Fruit fly (Drosophila melanogaster) whole organism, embryonic: ENCODE measurements around the gene CG10984.

Experiments used
- ATbp ChIP-seq: fragments of 200-800 bp; sonication (Bioruptor generic); optimal IDR thresholded peaks from 2 replicates; lab custom pipeline; 2017; ENCODE audit warnings: missing biosample characterization, mild to moderate bottlenecking, missing genetic modification characterization, missing genetic modification reagents
- Aef1 ChIP-seq: fragments of 200-800 bp; sonication (Bioruptor generic); IDR thresholded peaks from 3 replicates; pipeline ENCODE4 v1.3.6; 2022; ENCODE audit warnings: missing biosample characterization, missing genetic modification characterization
- Atf6 ChIP-seq: fragments of 200-800 bp; sonication (Bioruptor generic); IDR thresholded peaks from 2 replicates; pipeline ENCODE4 v1.3.6; 2022; ENCODE audit warnings: missing biosample characterization, missing genetic modification characterization
- BtbVII ChIP-seq: fragments of 200-800 bp; sonication (Bioruptor generic); optimal IDR thresholded peaks from 3 replicates; lab custom pipeline; 2017; ENCODE audit warnings: missing biosample characterization, mild to moderate bottlenecking, missing genetic modification characterization
- CG1233 ChIP-seq: fragments of 200-800 bp; sonication (Bioruptor generic); optimal IDR thresholded peaks from 4 replicates; lab custom pipeline; 2018; ENCODE audit warnings: missing biosample characterization, mild to moderate bottlenecking, missing genetic modification characterization
- CG12744 ChIP-seq: fragments of 200-800 bp; sonication (Bioruptor generic); optimal IDR thresholded peaks from 2 replicates; lab custom pipeline; 2016; ENCODE audit warnings: missing biosample characterization, missing genetic modification characterization
- CG12769 ChIP-seq: fragments of 200-800 bp; sonication (Bioruptor generic); optimal IDR thresholded peaks from 2 replicates; lab custom pipeline; 2019; ENCODE audit warnings: missing biosample characterization, mild to moderate bottlenecking, missing genetic modification characterization, moderate library complexity
- CG13296 ChIP-seq: fragments of 200-800 bp; sonication (Bioruptor generic); optimal IDR thresholded peaks from 3 replicates; lab custom pipeline; 2018; ENCODE audit warnings: missing biosample characterization, mild to moderate bottlenecking, missing genetic modification characterization
- CG13894 ChIP-seq: fragments of 200-800 bp; sonication (Bioruptor generic); optimal IDR thresholded peaks from 3 replicates; lab custom pipeline; 2018; ENCODE audit warnings: missing biosample characterization, mild to moderate bottlenecking, missing genetic modification characterization, moderate library complexity
- CG14014 ChIP-seq: fragments of 200-800 bp; sonication (Bioruptor generic); IDR thresholded peaks from 2 replicates; pipeline ENCODE4 v1.3.6; 2022; ENCODE audit warnings: missing biosample characterization, missing genetic modification characterization
- CG15269 ChIP-seq: fragments of 200-800 bp; sonication (Bioruptor generic); optimal IDR thresholded peaks from 2 replicates; lab custom pipeline; 2018; ENCODE audit warnings: missing biosample characterization, mild to moderate bottlenecking, missing genetic modification characterization, moderate library complexity
- CG15514 ChIP-seq: fragments of 200-800 bp; sonication (Bioruptor generic); optimal IDR thresholded peaks from 3 replicates; lab custom pipeline; 2017; ENCODE audit warnings: missing biosample characterization, missing genetic modification characterization, mild to moderate bottlenecking, moderate library complexity, missing genetic modification reagents
- CG15601 ChIP-seq: fragments of 200-800 bp; sonication (Bioruptor generic); optimal IDR thresholded peaks from 3 replicates; lab custom pipeline; 2019; ENCODE audit warnings: missing biosample characterization, mild to moderate bottlenecking, missing genetic modification characterization, moderate library complexity
- CG17359 ChIP-seq: fragments of 200-800 bp; sonication (Bioruptor generic); optimal IDR thresholded peaks from 3 replicates; lab custom pipeline; 2018; ENCODE audit warnings: missing biosample characterization, mild to moderate bottlenecking, missing genetic modification characterization, moderate library complexity
- CG1792 ChIP-seq: fragments of 200-800 bp; sonication (Bioruptor generic); optimal IDR thresholded peaks from 2 replicates; lab custom pipeline; 2016; ENCODE audit warnings: missing biosample characterization, missing genetic modification characterization
- CG2678 ChIP-seq: fragments of 200-800 bp; sonication (Bioruptor generic); optimal IDR thresholded peaks from 3 replicates; lab custom pipeline; 2019; ENCODE audit warnings: missing biosample characterization, mild to moderate bottlenecking, missing genetic modification characterization, moderate library complexity
- CG32767 ChIP-seq: fragments of 200-800 bp; sonication (Bioruptor generic); IDR thresholded peaks from 2 replicates; pipeline ENCODE4 v1.3.6; 2022; ENCODE audit warnings: missing biosample characterization, missing genetic modification characterization
- CG3281 ChIP-seq: fragments of 200-800 bp; sonication (Bioruptor generic); optimal IDR thresholded peaks from 3 replicates; lab custom pipeline; 2017; ENCODE audit warnings: missing biosample characterization, mild to moderate bottlenecking, missing genetic modification characterization
- CG4360 ChIP-seq: fragments of 200-800 bp; sonication (Bioruptor generic); IDR thresholded peaks from 2 replicates; pipeline ENCODE4 v1.3.6; 2022; ENCODE audit warnings: missing biosample characterization, missing genetic modification characterization
- CG8290 ChIP-seq, 3 experiments: fragments of 200-800 bp; sonication (Bioruptor generic); optimal IDR thresholded peaks; 2 replicates each; lab custom pipeline; 2016 to 2019; ENCODE audit warnings: missing biosample characterization in 3 of 3, missing genetic modification characterization in 3 of 3, mild to moderate bottlenecking in 2 of 3, moderate library complexity in 1 of 3
- CG8765 ChIP-seq: fragments of 200-800 bp; sonication (Bioruptor generic); IDR thresholded peaks from 2 replicates; pipeline ENCODE4 v1.3.6; 2022; ENCODE audit warnings: missing biosample characterization, missing genetic modification characterization
- CHES-1-like ChIP-seq: fragments of 200-800 bp; sonication (Bioruptor generic); optimal IDR thresholded peaks from 2 replicates; lab custom pipeline; 2016; ENCODE audit warnings: missing biosample characterization, missing genetic modification characterization
- Dip3 ChIP-seq: fragments of 200-800 bp; sonication (Bioruptor generic); optimal IDR thresholded peaks from 3 replicates; lab custom pipeline; 2016; ENCODE audit warnings: missing biosample characterization, missing genetic modification characterization
- GATAe ChIP-seq: fragments of 200-800 bp; sonication (Bioruptor generic); conservative IDR thresholded peaks from 2 replicates; pipeline ENCODE4 v1.3.6; 2022; ENCODE audit warnings: missing biosample characterization, missing genetic modification characterization
- Hmr ChIP-seq: fragments of 200-800 bp; sonication (Bioruptor generic); optimal IDR thresholded peaks from 3 replicates; lab custom pipeline; 2017; ENCODE audit warnings: mild to moderate bottlenecking, missing biosample characterization, missing genetic modification reagents, missing genetic modification characterization
- Med ChIP-seq: fragments of 200-800 bp; sonication (Bioruptor generic); peaks from one replicate; lab custom pipeline; 2016; ENCODE audit warnings: missing biosample characterization, missing genetic modification characterization, mild to moderate bottlenecking, inconsistent platforms, moderate library complexity
- PHDP ChIP-seq: fragments of 200-800 bp; sonication (Bioruptor generic); optimal IDR thresholded peaks from 3 replicates; lab custom pipeline; 2018; ENCODE audit warnings: missing biosample characterization, mild to moderate bottlenecking, missing genetic modification characterization, moderate library complexity
- Rfx ChIP-seq: fragments of 200-800 bp; sonication (Bioruptor generic); IDR thresholded peaks from 2 replicates; pipeline ENCODE4 v1.3.6; 2022; ENCODE audit warnings: missing biosample characterization, missing genetic modification characterization
- Sry-δ ChIP-seq: fragments of 200-800 bp; sonication (Bioruptor generic); optimal IDR thresholded peaks from 2 replicates; lab custom pipeline; 2016; ENCODE audit warnings: missing biosample characterization, missing genetic modification characterization
- aop ChIP-seq: fragments of 200-800 bp; sonication (Bioruptor generic); IDR thresholded peaks from 2 replicates; pipeline ENCODE4 v1.3.6; 2022; ENCODE audit warnings: missing biosample characterization, missing genetic modification characterization
- bsh ChIP-seq, 2 experiments: fragments of 200-800 bp; sonication (Bioruptor generic); optimal IDR thresholded peaks; 2 replicates each; lab custom pipeline; 2017 to 2018; ENCODE audit warnings: mild to moderate bottlenecking in 2 of 2, missing biosample characterization in 2 of 2, missing genetic modification characterization in 2 of 2, moderate library complexity in 1 of 2
- crp ChIP-seq, 2 experiments: fragments of 200-800 bp; sonication (Bioruptor generic); optimal IDR thresholded peaks; 2 replicates in 1 of 2; 3 replicates in 1 of 2; lab custom pipeline; 2017; ENCODE audit warnings: missing biosample characterization in 2 of 2, missing genetic modification characterization in 2 of 2, mild to moderate bottlenecking in 1 of 2, moderate library complexity in 1 of 2
- fd64A ChIP-seq: fragments of 200-800 bp; sonication (Bioruptor generic); optimal IDR thresholded peaks from 3 replicates; lab custom pipeline; 2018; ENCODE audit warnings: missing biosample characterization, mild to moderate bottlenecking, missing genetic modification characterization
- hb ChIP-seq: fragments of 200-800 bp; sonication (Bioruptor generic); IDR thresholded peaks from 3 replicates; pipeline ENCODE4 v1.3.6; 2022; ENCODE audit warnings: missing biosample characterization, missing genetic modification characterization; ENCODE audit not compliant: partially characterized antibody
- mirr ChIP-seq: fragments of 200-800 bp; sonication (Bioruptor generic); optimal IDR thresholded peaks from 3 replicates; lab custom pipeline; 2018; ENCODE audit warnings: missing biosample characterization, mild to moderate bottlenecking, missing genetic modification characterization
- nau ChIP-seq: fragments of 200-800 bp; sonication (Bioruptor generic); optimal IDR thresholded peaks from 3 replicates; lab custom pipeline; 2017; ENCODE audit warnings: missing biosample characterization, mild to moderate bottlenecking, missing genetic modification characterization, missing genetic modification reagents
- prd ChIP-seq, 3 experiments: fragments of >200 bp in 2 of 3; fragments of 200-800 bp in 1 of 3; sonication (Bioruptor generic) in 1 of 3; optimal IDR thresholded peaks in 2 of 3; IDR thresholded peaks in 1 of 3; 2 replicates in 2 of 3; 3 replicates in 1 of 3; pipeline versions ENCODE4 v1.3.6 to Lab custom; 2017 to 2022; ENCODE audit warnings: missing biosample characterization in 1 of 3, missing genetic modification characterization in 1 of 3
- scrt ChIP-seq: fragments of 200-800 bp; sonication (Bioruptor generic); optimal IDR thresholded peaks from 2 replicates; lab custom pipeline; 2018; ENCODE audit warnings: missing biosample characterization, mild to moderate bottlenecking, missing genetic modification characterization, moderate library complexity
- sob ChIP-seq: fragments of 200-800 bp; sonication (Bioruptor generic); IDR thresholded peaks from 2 replicates; pipeline ENCODE4 v1.3.6; 2022; ENCODE audit warnings: missing biosample characterization, missing genetic modification characterization
- sug ChIP-seq: fragments of 200-800 bp; optimal IDR thresholded peaks from 2 replicates; lab custom pipeline; 2019; ENCODE audit warnings: missing biosample characterization, mild to moderate bottlenecking, missing genetic modification characterization, moderate library complexity

The CG10984 gene

dm6 chr3L:12802443-12802865, 52.5 kb downstream of the CG10984 start (continued):
- TF ChIP-seq sug (tag; lab: Kevin White, UChicago) = peak; percentile 28
- TF ChIP-seq CG4360 (GFP tag; lab: Robert Waterston, UW) = 0 out of 2 replicates have a peak, but pooled peaks have one; percentile 37
- TF ChIP-seq CG12744 (GFP tag; lab: Kevin White, UChicago) = peak; percentile 18
- TF ChIP-seq CG8290 (GFP tag; optimal IDR thresholded peaks at IDR 0.05; lab: Kevin White, UChicago) = no peak
- TF ChIP-seq CG8290 (tag; optimal IDR thresholded peaks at IDR 0.05; lab: Kevin White, UChicago) = peak in 1 of 2 experiments; percentile 67
- TF ChIP-seq Aef1 (GFP tag; lab: Robert Waterston, UW) = no peak
- peak; percentile 7 for TF ChIP-seq CHES-1-like
- TF ChIP-seq CG32767 (GFP tag; lab: Robert Waterston, UW) = peak; percentile 34; the same call in 1 of the 2 replicates
- TF ChIP-seq mirr = peak; percentile 59
- TF ChIP-seq Sry-δ (GFP tag; lab: Kevin White, UChicago) = no peak
- peak; percentile 27 for TF ChIP-seq CG2678 (tag; lab: Kevin White, UChicago)
- TF ChIP-seq Rfx (GFP tag; lab: Robert Waterston, UW) = peak; percentile 55; the same call in 1 of the 2 replicates
- TF ChIP-seq sob (GFP tag; lab: Robert Waterston, UW) = peak; percentile 26; the same call in 1 of the 2 replicates
- peak; percentile 34 for TF ChIP-seq CG3281 (GFP tag; lab: Kevin White, UChicago)
- peak; percentile 0 for TF ChIP-seq CG1792 (GFP tag; lab: Kevin White, UChicago)
- peak; percentile 14 to 78 for TF ChIP-seq bsh (GFP tag; optimal IDR thresholded peaks at IDR 0.05; lab: Kevin White, UChicago)
- TF ChIP-seq PHDP = peak; percentile 54
- no peak for TF ChIP-seq BtbVII (GFP tag; lab: Kevin White, UChicago)
- TF ChIP-seq Dip3 (GFP tag; lab: Kevin White, UChicago) = no peak
- TF ChIP-seq nau (GFP tag; lab: Kevin White, UChicago) = peak; percentile 74
- TF ChIP-seq hb = no peak
- TF ChIP-seq fd64A = peak; percentile 27
- no peak for TF ChIP-seq CG13296 (GFP tag; lab: Kevin White, UChicago)
- no peak for TF ChIP-seq aop (GFP tag; lab: Robert Waterston, UW)
- peak; percentile 5 for TF ChIP-seq CG15514 (GFP tag; lab: Kevin White, UChicago)
- TF ChIP-seq CG17359 = peak; percentile 6
- TF ChIP-seq Hmr (GFP tag; lab: Kevin White, UChicago) = peak; percentile 6
- no peak for TF ChIP-seq prd (optimal IDR thresholded peaks at IDR 0.05; lab: Kevin White, UChicago)
- no peak for TF ChIP-seq prd (GFP tag; IDR thresholded peaks at IDR 0.05; lab: Robert Waterston, UW)
- peak; percentile 17 for TF ChIP-seq CG15601 (tag; lab: Kevin White, UChicago)
- peak; percentile 9 for TF ChIP-seq CG15269
- no peak for TF ChIP-seq CG8765
- TF ChIP-seq CG14014 (GFP tag; lab: Robert Waterston, UW) = peak; percentile 18; the same call in 1 of the 2 replicates
- TF ChIP-seq Atf6 (GFP tag; lab: Robert Waterston, UW) = peak; percentile 47; the same call in 1 of the 2 replicates
- TF ChIP-seq crp (GFP tag; optimal IDR thresholded peaks at IDR 0.05; lab: Kevin White, UChicago) = peak in 1 of 2 experiments; percentile 47
- peak; percentile 16 for TF ChIP-seq CG1233 (GFP tag; lab: Kevin White, UChicago)
- peak; percentile 75 for TF ChIP-seq Med
- TF ChIP-seq GATAe (GFP tag; lab: Robert Waterston, UW) = no peak
- peak; percentile 11 for TF ChIP-seq scrt (GFP tag; lab: Kevin White, UChicago)
- peak; percentile 64 for TF ChIP-seq CG12769 (tag; lab: Kevin White, UChicago)
- TF ChIP-seq ATbp = peak; percentile 33
- peak; percentile 52 for TF ChIP-seq CG13894 (tag; lab: Kevin White, UChicago)
